Worm (Caenorhabditis elegans) whole organism, early embryonic: ENCODE data around the gene str-77.

Experiments
- F13C5.2 ChIP-seq: sonication (generic microtip); optimal IDR thresholded peaks from 2 replicates; lab custom pipeline; 2017; ENCODE audit warnings: mild to moderate bottlenecking, missing genetic modification characterization, inconsistent platforms, missing compliant biosample characterization
- aly-1 ChIP-seq: sonication (generic microtip); optimal IDR thresholded peaks from 2 replicates; lab custom pipeline; 2016; ENCODE audit warnings: missing genetic modification characterization, missing compliant biosample characterization
- ama-1 ChIP-seq: fragments of 150-350 bp; optimal IDR thresholded peaks from 2 replicates; lab custom pipeline; 2014
- ceh-13 ChIP-seq: fragments of 200-800 bp; sonication (Bioruptor generic); optimal IDR thresholded peaks from 2 replicates; lab custom pipeline; 2018; ENCODE audit warnings: mild to moderate bottlenecking, missing genetic modification characterization, missing compliant biosample characterization
- ceh-36 ChIP-seq: sonication (generic microtip); optimal IDR thresholded peaks from 2 replicates; lab custom pipeline; 2016; ENCODE audit warnings: missing genetic modification characterization, inconsistent platforms, missing compliant biosample characterization
- ets-7 ChIP-seq: sonication (generic microtip); optimal IDR thresholded peaks from 2 replicates; lab custom pipeline; 2016; ENCODE audit warnings: missing genotype, missing genetic modification characterization, missing compliant biosample characterization
- flt-1 ChIP-seq: fragments of 200-800 bp; sonication (Bioruptor generic); IDR thresholded peaks from 2 replicates; pipeline ENCODE4 v1.3.6; 2022; ENCODE audit warnings: missing genetic modification characterization, missing compliant biosample characterization
- hmbx-1 ChIP-seq: sonication (generic microtip); optimal IDR thresholded peaks from 2 replicates; lab custom pipeline; 2016; ENCODE audit warnings: mild to moderate bottlenecking, missing genetic modification characterization, missing compliant biosample characterization
- hmg-4 ChIP-seq: fragments of 200-800 bp; sonication (Bioruptor generic); optimal IDR thresholded peaks from 2 replicates; lab custom pipeline; 2018; ENCODE audit warnings: mild to moderate bottlenecking, missing genetic modification characterization, missing compliant biosample characterization
- hnd-1 ChIP-seq: sonication (generic microtip); optimal IDR thresholded peaks from 2 replicates; lab custom pipeline; 2016; ENCODE audit warnings: missing genetic modification characterization, missing compliant biosample characterization
- pes-1 ChIP-seq: fragments of 200-800 bp; sonication (Bioruptor generic); IDR thresholded peaks from 2 replicates; pipeline ENCODE4 v1.3.6; 2022; ENCODE audit warnings: missing genetic modification reagents, missing genetic modification characterization, missing compliant biosample characterization
- scrt-1 ChIP-seq: fragments of 200-800 bp; sonication (Bioruptor generic); IDR thresholded peaks from 2 replicates; pipeline ENCODE4 v1.3.6; 2022; ENCODE audit warnings: missing genetic modification characterization, missing compliant biosample characterization
- sea-1 ChIP-seq: fragments of 200-800 bp; sonication (Bioruptor generic); conservative IDR thresholded peaks from 2 replicates; pipeline ENCODE4 v1.3.6; 2022; ENCODE audit warnings: missing genetic modification characterization, missing compliant biosample characterization
- tbx-11 ChIP-seq: fragments of 200-800 bp; sonication (Bioruptor generic); IDR thresholded peaks from 2 replicates; pipeline ENCODE4 v1.3.6; 2022; ENCODE audit warnings: missing genetic modification characterization, missing compliant biosample characterization
- tbx-37 ChIP-seq: fragments of 200-800 bp; sonication (Bioruptor generic); conservative IDR thresholded peaks from 2 replicates; pipeline ENCODE4 v1.3.6; 2022; ENCODE audit warnings: missing genetic modification reagents, missing genetic modification characterization, missing compliant biosample characterization
- tra-4 ChIP-seq: sonication (generic microtip); optimal IDR thresholded peaks from 2 replicates; lab custom pipeline; 2017; ENCODE audit warnings: missing genetic modification characterization, missing compliant biosample characterization

Gene str-77

DNA sequence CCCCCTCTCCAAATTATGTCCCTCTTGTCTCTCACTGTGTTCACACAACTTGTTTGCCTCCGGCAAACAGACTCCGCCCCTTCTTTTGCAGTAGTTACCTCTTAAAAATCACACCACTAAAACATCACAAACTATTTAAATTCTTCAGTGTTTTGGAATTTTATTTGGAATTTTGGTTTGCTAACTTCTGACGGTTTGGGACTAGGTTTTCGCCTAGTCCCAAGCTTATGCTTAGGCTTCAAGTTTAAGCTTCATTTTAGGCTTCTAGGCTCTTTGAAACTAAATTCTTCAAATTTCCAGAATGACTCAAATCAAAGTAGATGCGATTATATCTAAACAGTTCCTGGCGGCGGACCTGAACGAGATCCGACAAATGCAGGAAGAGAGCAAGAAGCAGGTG is 6.0 kb downstream of the str-77 start, which contains the start of gene fat-5:
Gene fat-5, plus strand, starts transcription at position 301 of the 400 bp plus-strand sequence.
- TF ChIP-seq tra-4 (tag; lab: Kevin White, UChicago) (no peak), pes-1 (GFP tag; lab: Robert Waterston, UW) (no peak), flt-1 (GFP tag; lab: Robert Waterston, UW) (no peak), hnd-1 (tag; lab: Kevin White, UChicago) (no peak), F13C5.2 (tag; lab: Kevin White, UChicago) (no peak), hmbx-1 (tag; lab: Kevin White, UChicago) (no peak), ets-7 (tag; lab: Kevin White, UChicago) (no peak), tbx-37 (GFP tag; lab: Robert Waterston, UW) (no peak), ceh-36 (no peak), tbx-11 (no peak), aly-1 (no peak), ceh-13 (GFP tag; lab: Kevin White, UChicago) (no peak), ama-1 (lab: Kevin White, UChicago) (no peak)

DNA sequence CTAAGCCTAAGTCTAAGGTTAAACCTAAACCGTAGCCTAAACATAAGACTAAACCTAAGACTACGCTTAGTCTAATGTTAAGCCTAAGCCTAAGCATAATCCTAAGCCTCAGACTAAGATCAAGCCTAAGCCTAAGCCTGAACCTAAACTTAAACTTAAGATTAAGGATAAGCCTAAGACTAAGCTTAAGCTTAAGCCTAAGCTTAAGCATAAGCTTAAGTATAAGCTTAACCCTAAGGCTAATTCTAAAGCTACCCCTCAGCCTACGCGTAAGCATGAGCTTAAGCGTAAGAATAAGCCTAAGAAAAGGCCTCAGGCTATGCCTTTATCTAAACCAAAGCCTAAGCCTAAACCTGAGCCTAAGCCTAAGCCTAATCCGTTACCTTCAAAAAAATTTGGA is 9.6 kb downstream of the str-77 start:
- TF ChIP-seq scrt-1 (GFP tag; lab: Robert Waterston, UW) = no peak
- TF ChIP-seq ceh-36 = peak; percentile 69

DNA sequence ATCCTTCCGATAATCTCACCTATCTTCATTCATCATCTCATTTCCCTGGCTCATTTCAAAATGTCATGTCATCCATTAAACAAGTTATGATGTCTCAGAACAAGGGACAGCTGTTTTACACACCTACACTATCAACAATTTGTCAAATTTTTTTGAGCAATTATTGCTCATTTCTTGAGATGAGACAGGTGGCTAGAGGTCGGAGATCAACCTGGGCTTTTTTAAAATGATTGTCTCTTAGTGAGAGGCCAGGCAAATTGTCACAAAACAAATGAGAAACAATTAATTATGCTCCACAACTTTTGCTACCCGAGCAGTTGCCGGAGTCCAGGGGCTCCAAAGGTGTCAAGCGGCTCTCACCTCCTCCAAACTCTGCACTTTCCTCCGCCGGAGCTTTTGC is 10.0 kb downstream of the str-77 start:
- TF ChIP-seq F13C5.2 (tag; lab: Kevin White, UChicago) (no peak), tbx-37 (GFP tag; lab: Robert Waterston, UW) (no peak)

DNA sequence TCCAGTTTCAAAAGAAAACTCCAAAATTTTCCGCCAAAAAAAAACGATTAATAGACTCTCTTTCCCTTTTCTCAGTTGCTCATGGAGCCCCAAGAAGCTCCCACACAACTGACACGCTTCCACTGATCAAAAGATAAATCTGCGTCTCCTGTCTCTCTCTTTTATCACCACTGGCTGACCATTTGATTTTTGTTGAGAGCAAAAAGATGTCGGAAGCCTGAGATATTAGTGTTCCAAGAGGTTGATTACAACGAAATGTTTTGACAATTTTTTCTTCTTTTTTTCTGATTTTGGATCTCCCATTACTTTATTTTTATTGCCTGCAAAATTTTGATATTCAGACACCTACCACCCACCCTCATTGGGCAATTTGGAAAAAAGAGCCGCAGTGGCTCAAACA is 13.8 kb downstream of the str-77 start, which contains the start of gene twk-42:
Gene twk-42, minus strand, starts transcription at position 101 of the 400 bp plus-strand sequence.
- no peak for TF ChIP-seq sea-1 (GFP tag; lab: Robert Waterston, UW)
- no peak for TF ChIP-seq pes-1 (GFP tag; lab: Robert Waterston, UW)
- TF ChIP-seq aly-1 = no peak
- TF ChIP-seq tbx-11 = no peak

DNA sequence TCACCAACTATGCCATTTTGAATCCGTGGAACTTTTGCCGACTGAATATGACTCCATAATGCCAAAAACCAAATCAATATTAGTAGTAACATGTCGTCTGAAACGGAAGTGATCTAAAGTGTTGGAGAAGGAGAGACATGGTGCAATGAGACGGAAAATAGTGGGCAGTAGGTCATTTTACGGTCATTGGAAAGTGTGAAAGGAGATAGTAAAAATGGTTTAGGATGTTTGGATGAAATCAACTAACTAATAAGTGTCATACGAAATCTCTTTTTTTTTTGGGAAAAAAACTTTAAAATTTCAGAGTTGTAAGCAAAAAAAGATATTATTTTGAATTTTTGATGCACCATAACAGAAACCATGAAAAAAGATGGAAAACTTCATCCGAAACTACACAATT is 21.1 kb downstream of the str-77 start, which contains the start of gene cutl-4:
Gene cutl-4, minus strand, starts transcription at position 101 of the 400 bp plus-strand sequence.
- TF ChIP-seq aly-1 (no peak), tbx-11 (no peak), tra-4 (tag; lab: Kevin White, UChicago) (no peak), scrt-1 (GFP tag; lab: Robert Waterston, UW) (no peak), pes-1 (GFP tag; lab: Robert Waterston, UW) (no peak), ama-1 (lab: Kevin White, UChicago) (no peak), hmbx-1 (tag; lab: Kevin White, UChicago) (no peak), sea-1 (GFP tag; lab: Robert Waterston, UW) (no peak), hnd-1 (tag; lab: Kevin White, UChicago) (no peak), ets-7 (tag; lab: Kevin White, UChicago) (no peak), tbx-37 (GFP tag; lab: Robert Waterston, UW) (no peak)

DNA sequence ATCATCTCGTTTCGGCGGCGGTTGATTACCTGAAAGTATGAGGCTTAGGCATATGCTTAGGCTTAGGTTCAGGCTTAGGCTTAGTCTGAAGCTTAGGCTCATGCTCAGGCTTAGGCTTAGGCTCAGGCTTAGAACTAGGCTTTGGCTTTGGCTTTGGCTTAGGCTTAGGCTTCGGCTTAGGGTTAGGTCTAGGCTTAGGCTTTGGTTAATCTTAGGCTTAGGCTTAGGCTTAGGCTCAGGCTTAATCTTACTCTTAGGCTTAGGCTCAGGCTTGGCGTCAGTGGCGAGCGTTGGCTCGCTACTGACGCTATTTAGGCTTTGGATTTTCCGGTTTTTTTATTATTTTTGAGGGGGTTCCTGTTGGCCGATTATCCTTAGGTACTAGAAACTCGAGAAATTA is 25.1 kb downstream of the str-77 start:
- no peak for TF ChIP-seq aly-1
- TF ChIP-seq ceh-36 = peak; percentile 71

DNA sequence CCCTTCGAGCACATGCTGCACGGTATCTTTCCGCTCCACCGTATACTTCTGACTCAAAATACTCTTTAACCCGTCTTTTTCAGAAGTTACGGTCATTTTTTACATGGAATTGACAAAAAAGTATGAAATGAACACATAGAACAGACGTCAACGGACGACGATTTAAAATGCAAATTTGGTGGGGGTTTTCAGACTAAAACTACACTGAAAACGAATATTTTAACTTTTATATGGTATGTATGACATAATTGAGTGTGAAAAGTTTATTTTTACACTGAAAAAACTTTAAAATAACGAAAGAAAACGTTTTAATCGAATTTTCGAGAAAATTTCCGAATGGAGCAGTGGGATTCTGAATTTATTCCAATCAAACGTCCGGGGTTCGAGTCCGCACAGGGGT is 28.2 kb downstream of the str-77 start, which contains the start of gene twk-36:
Gene twk-36, minus strand, starts transcription at position 101 of the 400 bp plus-strand sequence.
- TF ChIP-seq tbx-11 = no peak
- no peak for TF ChIP-seq ceh-36
- TF ChIP-seq ceh-13 (GFP tag; lab: Kevin White, UChicago) = no peak
- TF ChIP-seq hnd-1 (tag; lab: Kevin White, UChicago) = no peak
- no peak for TF ChIP-seq ets-7 (tag; lab: Kevin White, UChicago)

DNA sequence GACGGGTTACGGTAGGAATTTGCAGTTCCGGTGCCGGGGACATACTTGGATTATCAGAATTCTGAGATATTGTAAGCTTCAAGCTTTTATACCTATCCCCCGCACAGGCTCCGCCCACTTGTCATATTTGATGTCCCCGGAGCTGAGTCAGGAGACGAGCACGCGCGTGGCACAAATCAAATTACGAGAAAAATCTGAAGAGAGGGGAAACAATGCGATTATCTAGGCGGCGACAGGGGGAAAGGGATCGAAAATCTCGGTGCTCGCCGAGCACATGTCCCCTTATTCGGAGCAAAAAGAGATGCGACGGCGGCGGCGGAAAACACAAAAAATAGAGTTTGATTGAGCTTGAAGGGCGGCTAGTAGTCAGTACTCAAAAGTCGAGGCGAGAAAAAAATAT is 30.4 kb downstream of the str-77 start, which contains the start of gene R12G8.1:
Gene R12G8.1, minus strand, starts transcription at position 63 of the 400 bp plus-strand sequence.
- TF ChIP-seq hmbx-1 (tag; lab: Kevin White, UChicago) (no peak), sea-1 (GFP tag; lab: Robert Waterston, UW) (no peak), scrt-1 (GFP tag; lab: Robert Waterston, UW) (no peak)

DNA sequence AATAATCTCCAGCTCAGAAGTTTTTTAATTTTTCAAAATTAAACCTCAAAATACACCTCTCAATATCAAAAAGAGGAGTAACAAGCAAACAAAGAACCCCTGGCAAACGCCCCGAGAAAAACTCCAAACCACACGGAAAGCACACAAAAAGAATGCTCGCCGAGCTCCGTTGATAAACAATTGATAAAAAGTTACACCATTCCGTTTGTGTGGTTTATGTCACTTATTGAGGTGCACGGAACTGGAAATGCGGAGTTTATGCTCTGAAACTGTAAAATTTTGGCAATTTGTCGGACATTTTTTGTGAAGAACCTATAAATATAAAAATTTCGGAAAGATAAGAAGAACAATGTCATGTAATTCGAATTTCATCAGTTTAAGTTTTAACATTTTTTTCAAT is 33.6 kb downstream of the str-77 start:
- TF ChIP-seq hmg-4 (GFP tag; lab: Kevin White, UChicago) (no peak), tbx-11 (no peak), aly-1 (no peak), hnd-1 (tag; lab: Kevin White, UChicago) (no peak), tbx-37 (GFP tag; lab: Robert Waterston, UW) (no peak), flt-1 (GFP tag; lab: Robert Waterston, UW) (no peak), pes-1 (GFP tag; lab: Robert Waterston, UW) (no peak), scrt-1 (GFP tag; lab: Robert Waterston, UW) (no peak)

DNA sequence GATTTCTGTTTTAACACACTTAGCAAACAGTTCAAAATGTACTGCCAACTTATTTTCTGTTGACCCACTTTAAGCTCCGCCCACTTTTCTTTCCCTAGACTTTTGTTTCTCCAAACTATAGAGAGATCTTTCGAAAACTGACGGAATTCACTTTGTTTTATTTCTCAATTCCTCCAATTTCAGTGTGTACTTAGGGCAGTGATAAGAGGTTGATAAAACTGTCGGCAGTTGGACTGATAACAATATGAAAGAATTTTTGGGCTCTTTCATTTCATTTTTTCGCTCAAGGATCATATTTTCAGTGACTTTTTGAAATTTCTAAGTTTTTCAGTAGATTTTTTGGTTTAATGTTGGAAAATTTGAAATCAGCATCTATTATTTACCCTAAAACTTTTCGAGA is 36.3 kb downstream of the str-77 start:
- TF ChIP-seq ets-7 (tag; lab: Kevin White, UChicago) = no peak
